Worm (Caenorhabditis elegans) whole organism, L1 larva: Measurements from ENCODE around the gene ZK1251.3.

Experiments used
- aly-2 ChIP-seq: fragments of 150-350 bp; optimal IDR thresholded peaks from 2 replicates; lab custom pipeline; 2014; ENCODE audit warnings: missing biosample characterization, missing genetic modification characterization
- ama-1 ChIP-seq: fragments of 150-350 bp; optimal IDR thresholded peaks from 2 replicates; lab custom pipeline; 2014
- elt-2 ChIP-seq: sonication (generic microtip); optimal IDR thresholded peaks from 2 replicates; lab custom pipeline; 2016; ENCODE audit warnings: missing genetic modification characterization, mild to moderate bottlenecking, inconsistent platforms, missing compliant biosample characterization, missing genetic modification reagents
- ets-5 ChIP-seq: fragments of 200-800 bp; sonication (Bioruptor generic); IDR thresholded peaks from 2 replicates; pipeline ENCODE4 v1.3.6; 2022; ENCODE audit warnings: missing genetic modification characterization, missing compliant biosample characterization
- lin-39 ChIP-seq: fragments of 150-350 bp; optimal IDR thresholded peaks from 2 replicates; lab custom pipeline; 2014; ENCODE audit warnings: missing biosample characterization, missing genetic modification reagents, missing genetic modification characterization
- lsy-2 ChIP-seq, 2 experiments: fragments of 150-350 bp; optimal IDR thresholded peaks; 2 replicates each; lab custom pipeline; 2014; ENCODE audit warnings: missing biosample characterization in 2 of 2, missing genetic modification characterization in 2 of 2
- nhr-11 ChIP-seq: fragments of 150-350 bp; optimal IDR thresholded peaks from 2 replicates; lab custom pipeline; 2014; ENCODE audit warnings: missing biosample characterization, missing genetic modification characterization
- nhr-28 ChIP-seq: fragments of 150-350 bp; optimal IDR thresholded peaks from 2 replicates; lab custom pipeline; 2014; ENCODE audit warnings: missing biosample characterization, missing genetic modification characterization
- nhr-71 ChIP-seq: sonication (generic microtip); optimal IDR thresholded peaks from 2 replicates; lab custom pipeline; 2016; ENCODE audit warnings: mild to moderate bottlenecking, missing genetic modification characterization, moderate library complexity, missing compliant biosample characterization
- nhr-76 ChIP-seq: sonication (generic microtip); optimal IDR thresholded peaks from 2 replicates; lab custom pipeline; 2017; ENCODE audit warnings: missing biosample characterization, missing genetic modification characterization
- nhr-84 ChIP-seq: sonication (generic microtip); optimal IDR thresholded peaks from 2 replicates; lab custom pipeline; 2017; ENCODE audit warnings: missing biosample characterization, missing genetic modification characterization
- zip-4 ChIP-seq: fragments of 200-800 bp; sonication (Bioruptor generic); optimal IDR thresholded peaks from 2 replicates; lab custom pipeline; 2018; ENCODE audit warnings: mild to moderate bottlenecking, missing genetic modification characterization, moderate library complexity, missing compliant biosample characterization

ce11 chrIV:9667084-9667483 lies 16.4 kb upstream of the ZK1251.3 start:
- no peak for TF ChIP-seq lin-39
- no peak for TF ChIP-seq nhr-71 (tag; lab: Kevin White, UChicago)
- no peak for TF ChIP-seq zip-4 (GFP tag; lab: Kevin White, UChicago)
- peak in 1 of 2 experiments; percentile 10 for TF ChIP-seq lsy-2 (tag; optimal IDR thresholded peaks at IDR 0.05; lab: Kevin White, UChicago)
- TF ChIP-seq nhr-28 (tag; lab: Kevin White, UChicago): no peak
- no peak for TF ChIP-seq nhr-11 (tag; lab: Kevin White, UChicago)
- TF ChIP-seq aly-2 (tag; lab: Kevin White, UChicago): no peak
- TF ChIP-seq nhr-76 (tag; lab: Kevin White, UChicago): no peak
- TF ChIP-seq nhr-84 (tag; lab: Kevin White, UChicago): no peak
- TF ChIP-seq ama-1: no peak
- TF ChIP-seq ets-5: no peak
- TF ChIP-seq elt-2 (tag; lab: Kevin White, UChicago): peak; percentile 4
